Fruit fly (Drosophila melanogaster) whole organism, embryonic: ENCODE measurements around the gene CG13482.
A peak's percentile ranks its signal among the peaks of the same experiment; 100 is the strongest.

Experiments
- CG11247 ChIP-seq: fragments of 200-800 bp; sonication (Bioruptor generic); IDR thresholded peaks from 2 replicates; pipeline ENCODE4 v1.3.6; 2022; ENCODE audit warnings: missing biosample characterization, missing genetic modification characterization
- CG11456 ChIP-seq: fragments of 200-800 bp; sonication (Bioruptor generic); IDR thresholded peaks from 3 replicates; pipeline ENCODE4 v1.3.6; 2022; ENCODE audit warnings: missing biosample characterization, missing genetic modification characterization
- CG12769 ChIP-seq: fragments of 200-800 bp; sonication (Bioruptor generic); optimal IDR thresholded peaks from 2 replicates; lab custom pipeline; 2019; ENCODE audit warnings: missing biosample characterization, mild to moderate bottlenecking, missing genetic modification characterization, moderate library complexity
- CG13287 ChIP-seq: fragments of 200-800 bp; sonication (Bioruptor generic); IDR thresholded peaks from 2 replicates; pipeline ENCODE4 v1.3.6; 2022; ENCODE audit warnings: missing biosample characterization, missing genetic modification characterization; ENCODE audit not compliant: partially characterized antibody
- CG13894 ChIP-seq: fragments of 200-800 bp; sonication (Bioruptor generic); optimal IDR thresholded peaks from 3 replicates; lab custom pipeline; 2018; ENCODE audit warnings: missing biosample characterization, mild to moderate bottlenecking, missing genetic modification characterization, moderate library complexity
- CG14441 ChIP-seq: fragments of 200-800 bp; sonication (Bioruptor generic); IDR thresholded peaks from 2 replicates; pipeline ENCODE4 v1.3.6; 2022; ENCODE audit warnings: missing biosample characterization, missing genetic modification characterization
- CG14667 ChIP-seq: fragments of 200-800 bp; sonication (Bioruptor generic); IDR thresholded peaks from 2 replicates; pipeline ENCODE4 v1.3.6; 2022; ENCODE audit warnings: missing biosample characterization, missing genetic modification characterization
- CG17186 ChIP-seq: fragments of 200-800 bp; sonication (Bioruptor generic); optimal IDR thresholded peaks from 3 replicates; lab custom pipeline; 2017; ENCODE audit warnings: missing biosample characterization, missing genetic modification reagents, missing genetic modification characterization
- CG17612 ChIP-seq: fragments of 200-800 bp; sonication (Bioruptor generic); IDR thresholded peaks from 2 replicates; pipeline ENCODE4 v1.3.6; 2022; ENCODE audit warnings: missing biosample characterization, missing genetic modification characterization
- CG18476 ChIP-seq: fragments of 200-800 bp; sonication (Bioruptor generic); optimal IDR thresholded peaks from 2 replicates; lab custom pipeline; 2016; ENCODE audit warnings: missing biosample characterization, mild to moderate bottlenecking, missing genetic modification characterization
- CG2202 ChIP-seq: fragments of 200-800 bp; sonication (Bioruptor generic); optimal IDR thresholded peaks from 2 replicates; lab custom pipeline; 2018; ENCODE audit warnings: missing biosample characterization, mild to moderate bottlenecking, missing genetic modification characterization
- CG31441 ChIP-seq: fragments of 200-800 bp; sonication (Bioruptor generic); IDR thresholded peaks from 2 replicates; pipeline ENCODE4 v1.3.6; 2022; ENCODE audit warnings: missing biosample characterization, missing genetic modification characterization
- CG32532 ChIP-seq: fragments of 200-800 bp; sonication (Bioruptor generic); IDR thresholded peaks from 2 replicates; pipeline ENCODE4 v1.3.6; 2022; ENCODE audit warnings: missing biosample characterization, missing genetic modification characterization
- CG3838 ChIP-seq: fragments of 200-800 bp; sonication (Bioruptor generic); optimal IDR thresholded peaks from 3 replicates; lab custom pipeline; 2016; ENCODE audit warnings: missing biosample characterization, missing genetic modification characterization
- CG3847 ChIP-seq: fragments of 200-800 bp; sonication (Bioruptor generic); IDR thresholded peaks from 2 replicates; pipeline ENCODE4 v1.3.6; 2022; ENCODE audit warnings: missing biosample characterization, missing genetic modification characterization
- CG4424 ChIP-seq: fragments of 200-800 bp; sonication (Bioruptor generic); optimal IDR thresholded peaks from 3 replicates; lab custom pipeline; 2016; ENCODE audit warnings: missing biosample characterization, missing genetic modification characterization
- CG6175 ChIP-seq: fragments of 200-800 bp; sonication (Bioruptor generic); IDR thresholded peaks from 3 replicates; pipeline ENCODE4 v1.3.6; 2022; ENCODE audit warnings: missing biosample characterization, missing genetic modification characterization
- CG7357 ChIP-seq: fragments of 200-800 bp; sonication (Bioruptor generic); IDR thresholded peaks from 3 replicates; pipeline ENCODE4 v1.3.6; 2022; ENCODE audit warnings: missing biosample characterization, missing genetic modification characterization
- CG7963 ChIP-seq: fragments of 200-800 bp; sonication (Bioruptor generic); IDR thresholded peaks from 3 replicates; pipeline ENCODE4 v1.3.6; 2022; ENCODE audit warnings: missing biosample characterization, missing genetic modification characterization; ENCODE audit not compliant: partially characterized antibody
- CG9437 ChIP-seq: fragments of 200-800 bp; sonication (Bioruptor generic); optimal IDR thresholded peaks from 2 replicates; lab custom pipeline; 2018; ENCODE audit warnings: missing biosample characterization, mild to moderate bottlenecking, missing genetic modification characterization
- CG9817 ChIP-seq: fragments of 200-800 bp; sonication (Bioruptor generic); optimal IDR thresholded peaks from 2 replicates; lab custom pipeline; 2018; ENCODE audit warnings: missing biosample characterization, mild to moderate bottlenecking, missing genetic modification characterization, moderate library complexity
- CrebB ChIP-seq: fragments of 200-800 bp; sonication (Bioruptor generic); optimal IDR thresholded peaks from 3 replicates; lab custom pipeline; 2018; ENCODE audit warnings: missing biosample characterization, mild to moderate bottlenecking, missing genetic modification characterization
- Dip2 ChIP-seq: fragments of 200-800 bp; sonication (Bioruptor generic); IDR thresholded peaks from 2 replicates; pipeline ENCODE4 v1.3.6; 2022; ENCODE audit warnings: missing biosample characterization, missing genetic modification characterization
- Dref ChIP-seq: fragments of 200-800 bp; sonication (Bioruptor generic); IDR thresholded peaks from 2 replicates; pipeline ENCODE4 v1.3.6; 2022; ENCODE audit warnings: missing biosample characterization, missing genetic modification characterization
- E2f1 ChIP-seq: fragments of 200-800 bp; sonication (Bioruptor generic); IDR thresholded peaks from 2 replicates; pipeline ENCODE4 v1.3.6; 2022; ENCODE audit warnings: missing biosample characterization, missing genetic modification characterization
- GATAe ChIP-seq: fragments of 200-800 bp; sonication (Bioruptor generic); conservative IDR thresholded peaks from 2 replicates; pipeline ENCODE4 v1.3.6; 2022; ENCODE audit warnings: missing biosample characterization, missing genetic modification characterization
- HLHmδ ChIP-seq: fragments of 200-800 bp; sonication (Bioruptor generic); optimal IDR thresholded peaks from 2 replicates; lab custom pipeline; 2018; ENCODE audit warnings: missing biosample characterization, mild to moderate bottlenecking, missing genetic modification characterization, moderate library complexity
- Hr3 ChIP-seq: fragments of 200-800 bp; sonication (Bioruptor generic); optimal IDR thresholded peaks from 3 replicates; lab custom pipeline; 2016; ENCODE audit warnings: missing biosample characterization, missing genetic modification characterization
- Hsf ChIP-seq: fragments of 200-800 bp; sonication (Bioruptor generic); optimal IDR thresholded peaks from 3 replicates; lab custom pipeline; 2016; ENCODE audit warnings: missing biosample characterization, missing genetic modification characterization
- MBD-R2 ChIP-seq: fragments of 200-800 bp; sonication (Bioruptor generic); IDR thresholded peaks from 2 replicates; pipeline ENCODE4 v1.3.6; 2022; ENCODE audit warnings: missing biosample characterization, missing genetic modification characterization
- Opbp ChIP-seq: fragments of 200-800 bp; sonication (Bioruptor generic); IDR thresholded peaks from 3 replicates; pipeline ENCODE4 v1.3.6; 2022; ENCODE audit warnings: missing biosample characterization, missing genetic modification characterization; ENCODE audit not compliant: partially characterized antibody
- Pdp1 ChIP-seq, 2 experiments: fragments of 200-800 bp; sonication (Bioruptor generic); optimal IDR thresholded peaks; 3 replicates each; lab custom pipeline; 2016; ENCODE audit warnings: missing biosample characterization in 2 of 2, missing genetic modification characterization in 2 of 2, mild to moderate bottlenecking in 1 of 2, moderate library complexity in 1 of 2
- Rx ChIP-seq: fragments of 200-800 bp; sonication (Bioruptor generic); IDR thresholded peaks from 2 replicates; pipeline ENCODE4 v1.3.6; 2022; ENCODE audit warnings: missing biosample characterization, missing genetic modification characterization
- Sry-β ChIP-seq: fragments of 200-800 bp; sonication (Bioruptor generic); optimal IDR thresholded peaks from 2 replicates; lab custom pipeline; 2018; ENCODE audit warnings: missing biosample characterization, mild to moderate bottlenecking, missing genetic modification characterization, moderate library complexity
- Tbp ChIP-seq: fragments of >200 bp; optimal IDR thresholded peaks from 2 replicates; lab custom pipeline; 2018; ENCODE audit warnings: missing biosample characterization, missing genetic modification characterization
- bsh ChIP-seq, 2 experiments: fragments of 200-800 bp; sonication (Bioruptor generic); optimal IDR thresholded peaks; 2 replicates each; lab custom pipeline; 2017 to 2018; ENCODE audit warnings: mild to moderate bottlenecking in 2 of 2, missing biosample characterization in 2 of 2, missing genetic modification characterization in 2 of 2, moderate library complexity in 1 of 2
- croc ChIP-seq: fragments of 200-800 bp; sonication (Bioruptor generic); conservative IDR thresholded peaks from 3 replicates; pipeline ENCODE4 v1.3.6; 2022; ENCODE audit warnings: missing biosample characterization, missing genetic modification characterization
- eyg ChIP-seq: fragments of 200-800 bp; sonication (Bioruptor generic); optimal IDR thresholded peaks from 3 replicates; lab custom pipeline; 2016; ENCODE audit warnings: missing biosample characterization, missing genetic modification characterization
- fru ChIP-seq: fragments of >200 bp; optimal IDR thresholded peaks from 2 replicates; lab custom pipeline; 2017
- grau ChIP-seq: fragments of 200-800 bp; optimal IDR thresholded peaks from 3 replicates; lab custom pipeline; 2019; ENCODE audit warnings: missing biosample characterization, mild to moderate bottlenecking, missing genetic modification characterization, moderate library complexity
- insv ChIP-seq, 2 experiments: fragments of 200-800 bp; sonication (Bioruptor generic); optimal IDR thresholded peaks; 3 replicates each; lab custom pipeline; 2016 to 2018; ENCODE audit warnings: missing biosample characterization in 2 of 2, missing genetic modification characterization in 2 of 2
- kah ChIP-seq: fragments of 200-800 bp; sonication (Bioruptor generic); optimal IDR thresholded peaks from 2 replicates; lab custom pipeline; 2018; ENCODE audit warnings: missing biosample characterization, mild to moderate bottlenecking, missing genetic modification characterization
- lbe ChIP-seq: fragments of 200-800 bp; sonication (Bioruptor generic); optimal IDR thresholded peaks from 2 replicates; lab custom pipeline; 2016; ENCODE audit warnings: missing biosample characterization, mild to moderate bottlenecking, missing genetic modification characterization
- maf-S ChIP-seq: fragments of 200-800 bp; sonication (Bioruptor generic); optimal IDR thresholded peaks from 2 replicates; lab custom pipeline; 2016; ENCODE audit warnings: missing biosample characterization, missing genetic modification characterization
- phol ChIP-seq: fragments of 200-800 bp; sonication (Bioruptor generic); optimal IDR thresholded peaks from 3 replicates; lab custom pipeline; 2018; ENCODE audit warnings: missing biosample characterization, mild to moderate bottlenecking, missing genetic modification characterization, moderate library complexity
- row ChIP-seq: fragments of 200-800 bp; sonication (Bioruptor generic); IDR thresholded peaks from 3 replicates; pipeline ENCODE4 v1.3.6; 2022; ENCODE audit warnings: missing biosample characterization, missing genetic modification characterization
- sim ChIP-seq: fragments of 200-800 bp; sonication (Bioruptor generic); IDR thresholded peaks from 2 replicates; pipeline ENCODE4 v1.3.6; 2022; ENCODE audit warnings: missing biosample characterization, missing genetic modification characterization
- slbo ChIP-seq: fragments of 200-800 bp; sonication (Bioruptor generic); IDR thresholded peaks from 2 replicates; pipeline ENCODE4 v1.3.6; 2022; ENCODE audit warnings: missing biosample characterization, missing genetic modification characterization
- sr ChIP-seq: fragments of 200-800 bp; sonication (Bioruptor generic); IDR thresholded peaks from 3 replicates; pipeline ENCODE4 v1.3.6; 2022; ENCODE audit warnings: missing biosample characterization, missing genetic modification characterization
- zf30C ChIP-seq: fragments of 200-800 bp; sonication (Bioruptor generic); optimal IDR thresholded peaks from 3 replicates; lab custom pipeline; 2018; ENCODE audit warnings: missing biosample characterization, mild to moderate bottlenecking, missing genetic modification characterization

CG13482 gene

DNA sequence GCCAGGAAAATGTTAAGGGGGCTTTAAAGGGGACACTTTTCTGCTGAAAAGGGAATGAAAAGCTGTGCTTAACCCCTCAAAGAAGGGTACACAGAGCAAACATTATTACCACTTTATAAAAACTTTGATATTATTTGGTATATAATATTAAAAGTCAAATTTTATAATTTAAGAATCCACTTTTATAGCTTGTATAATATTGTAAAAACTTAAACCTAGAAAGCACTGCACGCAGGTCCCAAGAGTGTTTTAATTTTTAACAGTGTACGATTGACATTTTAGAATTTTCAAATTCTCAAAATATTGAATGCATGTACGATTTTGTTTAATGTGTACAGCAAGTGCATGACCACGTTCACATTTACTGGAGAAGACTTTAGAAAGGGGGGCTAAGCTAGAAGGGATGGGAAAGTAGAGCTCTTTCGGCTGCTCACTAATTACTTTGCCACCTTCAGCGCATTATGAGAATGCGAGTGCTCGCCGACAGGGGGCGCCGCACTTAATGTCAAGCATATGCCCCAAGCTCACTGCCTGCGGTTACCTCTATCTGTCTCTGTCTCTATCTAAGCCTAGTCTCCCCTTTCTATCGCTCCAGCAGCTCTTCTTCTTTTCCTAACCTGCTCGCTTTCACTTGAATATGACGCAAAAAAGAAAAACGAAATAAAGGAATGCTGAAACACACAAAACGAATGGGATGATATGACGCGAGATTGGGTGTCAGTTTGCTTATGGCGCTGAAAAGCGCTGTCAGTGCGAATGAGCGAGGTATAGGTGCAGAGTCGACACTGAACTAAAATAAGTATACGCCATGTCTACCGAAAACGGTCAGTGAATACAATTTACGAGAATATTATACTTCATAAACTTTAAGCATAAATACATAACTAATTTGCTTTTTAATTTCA is 30.9 kb downstream of the CG13482 start (continued):
- TF ChIP-seq CG17612 (GFP tag; lab: Robert Waterston, UW) (no peak), CG3838 (GFP tag; lab: Kevin White, UChicago) (no peak), CrebB (tag; lab: Kevin White, UChicago) (no peak), CG9437 (GFP tag; lab: Kevin White, UChicago) (no peak), CG11247 (GFP tag; lab: Robert Waterston, UW) (no peak), Dip2 (GFP tag; lab: Robert Waterston, UW) (no peak), CG6175 (GFP tag; lab: Robert Waterston, UW) (no peak), bsh (GFP tag; optimal IDR thresholded peaks at IDR 0.05; lab: Kevin White, UChicago) (peak in 1 of 2 experiments; percentile 31), croc (GFP tag; lab: Robert Waterston, UW) (no peak), CG14441 (GFP tag; lab: Robert Waterston, UW) (no peak), Hr3 (GFP tag; lab: Kevin White, UChicago) (no peak), fru (lab: Kevin White, UChicago) (no peak), grau (no peak), CG7357 (GFP tag; lab: Robert Waterston, UW) (no peak), CG3847 (GFP tag; lab: Robert Waterston, UW) (no peak), MBD-R2 (GFP tag; lab: Robert Waterston, UW) (no peak), maf-S (GFP tag; lab: Kevin White, UChicago) (no peak), Rx (GFP tag; lab: Robert Waterston, UW) (no peak), zf30C (GFP tag; lab: Kevin White, UChicago) (no peak), Tbp (GFP tag; lab: Kevin White, UChicago) (no peak), CG13287 (GFP tag; lab: Robert Waterston, UW) (no peak), CG11456 (GFP tag; lab: Robert Waterston, UW) (0 out of 3 replicates have a peak, but pooled peaks have one; percentile 17), kah (GFP tag; lab: Kevin White, UChicago) (no peak), Opbp (GFP tag; lab: Robert Waterston, UW) (no peak), Sry-β (GFP tag; lab: Kevin White, UChicago) (no peak), CG9817 (tag; lab: Kevin White, UChicago) (no peak), eyg (GFP tag; lab: Kevin White, UChicago) (no peak), E2f1 (GFP tag; lab: Robert Waterston, UW) (no peak), HLHmδ (GFP tag; lab: Kevin White, UChicago) (no peak), CG18476 (GFP tag; lab: Kevin White, UChicago) (no peak), CG7963 (no peak), sr (no peak), CG31441 (GFP tag; lab: Robert Waterston, UW) (peak; percentile 54; the same call in 1 of the 2 replicates), phol (tag; lab: Kevin White, UChicago) (peak; percentile 24), CG12769 (tag; lab: Kevin White, UChicago) (no peak), slbo (GFP tag; lab: Robert Waterston, UW) (no peak), lbe (GFP tag; lab: Kevin White, UChicago) (no peak), Pdp1 (GFP tag; optimal IDR thresholded peaks at IDR 0.05; lab: Kevin White, UChicago) (no peak), CG14667 (no peak), row (peak; percentile 31; the same call in 2 of the 3 replicates), sim (no peak), CG2202 (tag; lab: Kevin White, UChicago) (no peak), CG17186 (GFP tag; lab: Kevin White, UChicago) (no peak), Dref (no peak), CG13894 (tag; lab: Kevin White, UChicago) (no peak), GATAe (no peak), CG32532 (no peak), insv (GFP tag; optimal IDR thresholded peaks at IDR 0.05; lab: Kevin White, UChicago) (no peak), Hsf (GFP tag; lab: Kevin White, UChicago) (no peak), CG4424 (GFP tag; lab: Kevin White, UChicago) (no peak)
